Fruit fly (Drosophila melanogaster) whole organism, embryonic: ENCODE measurements around the gene dnc.

Experiments used
- BtbVII ChIP-seq: fragments of 200-800 bp; sonication (Bioruptor generic); optimal IDR thresholded peaks from 3 replicates; lab custom pipeline; 2017; ENCODE audit warnings: missing biosample characterization, mild to moderate bottlenecking, missing genetic modification characterization
- CG10267 ChIP-seq: fragments of 200-800 bp; sonication (Bioruptor generic); optimal IDR thresholded peaks from 2 replicates; lab custom pipeline; 2018; ENCODE audit warnings: missing biosample characterization, mild to moderate bottlenecking, missing genetic modification characterization, moderate library complexity
- CG10274 ChIP-seq: fragments of 200-800 bp; sonication (Bioruptor generic); optimal IDR thresholded peaks from 3 replicates; lab custom pipeline; 2017; ENCODE audit warnings: missing biosample characterization, mild to moderate bottlenecking, missing genetic modification characterization
- CG13296 ChIP-seq: fragments of 200-800 bp; sonication (Bioruptor generic); optimal IDR thresholded peaks from 3 replicates; lab custom pipeline; 2018; ENCODE audit warnings: missing biosample characterization, mild to moderate bottlenecking, missing genetic modification characterization
- CG14667 ChIP-seq: fragments of 200-800 bp; sonication (Bioruptor generic); IDR thresholded peaks from 2 replicates; pipeline ENCODE4 v1.3.6; 2022; ENCODE audit warnings: missing biosample characterization, missing genetic modification characterization
- CG15269 ChIP-seq: fragments of 200-800 bp; sonication (Bioruptor generic); optimal IDR thresholded peaks from 2 replicates; lab custom pipeline; 2018; ENCODE audit warnings: missing biosample characterization, mild to moderate bottlenecking, missing genetic modification characterization, moderate library complexity
- CG15514 ChIP-seq: fragments of 200-800 bp; sonication (Bioruptor generic); optimal IDR thresholded peaks from 3 replicates; lab custom pipeline; 2017; ENCODE audit warnings: missing biosample characterization, missing genetic modification characterization, mild to moderate bottlenecking, moderate library complexity, missing genetic modification reagents
- CG16813 ChIP-seq: fragments of 200-800 bp; sonication (Bioruptor generic); IDR thresholded peaks from 3 replicates; pipeline ENCODE4 v1.3.6; 2022; ENCODE audit warnings: missing biosample characterization, missing genetic modification characterization; ENCODE audit not compliant: partially characterized antibody
- CG2875 ChIP-seq: fragments of 200-800 bp; sonication (Bioruptor generic); optimal IDR thresholded peaks from 2 replicates; lab custom pipeline; 2017; ENCODE audit warnings: missing biosample characterization, mild to moderate bottlenecking, missing genetic modification characterization, missing genetic modification reagents
- CG32767 ChIP-seq: fragments of 200-800 bp; sonication (Bioruptor generic); IDR thresholded peaks from 2 replicates; pipeline ENCODE4 v1.3.6; 2022; ENCODE audit warnings: missing biosample characterization, missing genetic modification characterization
- CG33213 ChIP-seq: fragments of 200-800 bp; sonication (Bioruptor generic); optimal IDR thresholded peaks from 3 replicates; lab custom pipeline; 2016; ENCODE audit warnings: missing biosample characterization, missing genetic modification characterization
- CG34224 ChIP-seq: fragments of 200-800 bp; sonication (Bioruptor generic); IDR thresholded peaks from 3 replicates; pipeline ENCODE4 v1.3.6; 2022; ENCODE audit warnings: missing biosample characterization, missing genetic modification characterization; ENCODE audit not compliant: partially characterized antibody
- CG3838 ChIP-seq: fragments of 200-800 bp; sonication (Bioruptor generic); optimal IDR thresholded peaks from 3 replicates; lab custom pipeline; 2016; ENCODE audit warnings: missing biosample characterization, missing genetic modification characterization
- CG3847 ChIP-seq: fragments of 200-800 bp; sonication (Bioruptor generic); IDR thresholded peaks from 2 replicates; pipeline ENCODE4 v1.3.6; 2022; ENCODE audit warnings: missing biosample characterization, missing genetic modification characterization
- CG43689 ChIP-seq: fragments of 200-800 bp; sonication (Bioruptor generic); IDR thresholded peaks from 2 replicates; pipeline ENCODE4 v1.3.6; 2022; ENCODE audit warnings: missing biosample characterization, missing genetic modification characterization
- CG4707 ChIP-seq: fragments of 200-800 bp; sonication (Bioruptor generic); optimal IDR thresholded peaks from 2 replicates; lab custom pipeline; 2018; ENCODE audit warnings: missing biosample characterization, mild to moderate bottlenecking, missing genetic modification characterization, moderate library complexity
- CG4730 ChIP-seq: fragments of 200-800 bp; sonication (Bioruptor generic); IDR thresholded peaks from 2 replicates; pipeline ENCODE4 v1.3.6; 2022; ENCODE audit warnings: missing biosample characterization, missing genetic modification characterization
- CG4820 ChIP-seq: fragments of 200-800 bp; sonication (Bioruptor generic); optimal IDR thresholded peaks from 3 replicates; lab custom pipeline; 2016; ENCODE audit warnings: missing biosample characterization, missing genetic modification characterization
- CG4854 ChIP-seq: fragments of 200-800 bp; sonication (Bioruptor generic); optimal IDR thresholded peaks from 2 replicates; lab custom pipeline; 2016; ENCODE audit warnings: missing biosample characterization, missing genetic modification characterization, inconsistent platforms
- CG9437 ChIP-seq: fragments of 200-800 bp; sonication (Bioruptor generic); optimal IDR thresholded peaks from 2 replicates; lab custom pipeline; 2018; ENCODE audit warnings: missing biosample characterization, mild to moderate bottlenecking, missing genetic modification characterization
- Camta ChIP-seq: fragments of 200-800 bp; sonication (Bioruptor generic); optimal IDR thresholded peaks from 2 replicates; lab custom pipeline; 2016; ENCODE audit warnings: missing biosample characterization, missing genetic modification characterization
- D ChIP-seq, 2 experiments: fragments of 200-800 bp in 1 of 2; fragments of >200 bp in 1 of 2; sonication (Bioruptor generic) in 1 of 2; optimal IDR thresholded peaks; 2 replicates in 1 of 2; 3 replicates in 1 of 2; lab custom pipeline; 2017; ENCODE audit warnings: mild to moderate bottlenecking in 1 of 2, missing biosample characterization in 1 of 2, missing genetic modification characterization in 1 of 2, missing genetic modification reagents in 1 of 2
- Dbx ChIP-seq: fragments of 200-800 bp; sonication (Bioruptor generic); IDR thresholded peaks from 3 replicates; pipeline ENCODE4 v1.3.6; 2022; ENCODE audit warnings: missing biosample characterization, missing genetic modification characterization
- Dip3 ChIP-seq: fragments of 200-800 bp; sonication (Bioruptor generic); optimal IDR thresholded peaks from 3 replicates; lab custom pipeline; 2016; ENCODE audit warnings: missing biosample characterization, missing genetic modification characterization
- Doc2 ChIP-seq: fragments of 200-800 bp; sonication (Bioruptor generic); IDR thresholded peaks from 2 replicates; pipeline ENCODE4 v1.3.6; 2022; ENCODE audit warnings: missing biosample characterization, missing genetic modification characterization
- Fer1 ChIP-seq: fragments of 200-800 bp; sonication (Bioruptor generic); optimal IDR thresholded peaks from 2 replicates; lab custom pipeline; 2017; ENCODE audit warnings: missing biosample characterization, mild to moderate bottlenecking, missing genetic modification characterization
- MTF-1 ChIP-seq: fragments of 200-800 bp; sonication (Bioruptor generic); optimal IDR thresholded peaks from 2 replicates; lab custom pipeline; 2018; ENCODE audit warnings: missing biosample characterization, mild to moderate bottlenecking, missing genetic modification characterization, borderline replicate concordance
- NC2β ChIP-seq: fragments of 200-800 bp; sonication (Bioruptor generic); optimal IDR thresholded peaks from 2 replicates; lab custom pipeline; 2016; ENCODE audit warnings: missing biosample characterization, missing genetic modification characterization
- NK7.1 ChIP-seq: fragments of 200-800 bp; sonication (Bioruptor generic); optimal IDR thresholded peaks from 3 replicates; lab custom pipeline; 2016; ENCODE audit warnings: missing biosample characterization, missing genetic modification characterization
- Nf-YA ChIP-seq: fragments of 200-800 bp; sonication (Bioruptor generic); IDR thresholded peaks from 2 replicates; pipeline ENCODE4 v1.3.6; 2022; ENCODE audit warnings: missing biosample characterization, missing genetic modification characterization
- Sox102F ChIP-seq: fragments of 200-800 bp; sonication (Bioruptor generic); optimal IDR thresholded peaks from 2 replicates; lab custom pipeline; 2018; ENCODE audit warnings: missing biosample characterization, mild to moderate bottlenecking, missing genetic modification characterization, moderate library complexity
- Taf1 ChIP-seq: fragments of 200-800 bp; sonication (Bioruptor generic); IDR thresholded peaks from 2 replicates; pipeline ENCODE4 v1.3.6; 2022; ENCODE audit warnings: missing biosample characterization, missing genetic modification characterization
- btn ChIP-seq: fragments of 200-800 bp; sonication (Bioruptor generic); optimal IDR thresholded peaks from 2 replicates; lab custom pipeline; 2016; ENCODE audit warnings: missing biosample characterization, missing genetic modification characterization
- croc ChIP-seq: fragments of 200-800 bp; sonication (Bioruptor generic); conservative IDR thresholded peaks from 3 replicates; pipeline ENCODE4 v1.3.6; 2022; ENCODE audit warnings: missing biosample characterization, missing genetic modification characterization
- cwo ChIP-seq: fragments of 200-800 bp; sonication (Bioruptor generic); optimal IDR thresholded peaks from 3 replicates; lab custom pipeline; 2017; ENCODE audit warnings: missing biosample characterization, missing genetic modification characterization, mild to moderate bottlenecking, moderate library complexity, missing genetic modification reagents
- eyg ChIP-seq: fragments of 200-800 bp; sonication (Bioruptor generic); optimal IDR thresholded peaks from 3 replicates; lab custom pipeline; 2016; ENCODE audit warnings: missing biosample characterization, missing genetic modification characterization
- fd96Cb ChIP-seq: fragments of 200-800 bp; sonication (Bioruptor generic); optimal IDR thresholded peaks from 2 replicates; lab custom pipeline; 2018; ENCODE audit warnings: missing biosample characterization, mild to moderate bottlenecking, missing genetic modification characterization, moderate library complexity
- ftz-f1 ChIP-seq: fragments of 200-800 bp; sonication (Bioruptor generic); optimal IDR thresholded peaks from 2 replicates; lab custom pipeline; 2016; ENCODE audit warnings: missing biosample characterization, missing genetic modification characterization
- h ChIP-seq: fragments of >200 bp; optimal IDR thresholded peaks from 2 replicates; lab custom pipeline; 2017
- lab ChIP-seq: fragments of 200-800 bp; sonication (Bioruptor generic); optimal IDR thresholded peaks from 3 replicates; lab custom pipeline; 2017; ENCODE audit warnings: missing biosample characterization, missing genetic modification characterization, mild to moderate bottlenecking, moderate library complexity, missing genetic modification reagents
- maf-S ChIP-seq: fragments of 200-800 bp; sonication (Bioruptor generic); optimal IDR thresholded peaks from 2 replicates; lab custom pipeline; 2016; ENCODE audit warnings: missing biosample characterization, missing genetic modification characterization
- pfk ChIP-seq: fragments of 200-800 bp; sonication (Bioruptor generic); optimal IDR thresholded peaks from 2 replicates; lab custom pipeline; 2018; ENCODE audit warnings: missing biosample characterization, mild to moderate bottlenecking, missing genetic modification characterization, moderate library complexity
- psq ChIP-seq: fragments of 200-800 bp; sonication (Bioruptor generic); optimal IDR thresholded peaks from 2 replicates; lab custom pipeline; 2017; ENCODE audit warnings: missing biosample characterization, missing genetic modification characterization
- ranshi ChIP-seq: fragments of 200-800 bp; sonication (Bioruptor generic); IDR thresholded peaks from 2 replicates; pipeline ENCODE4 v1.3.6; 2022; ENCODE audit warnings: missing biosample characterization, missing genetic modification characterization
- rib ChIP-seq: fragments of 200-800 bp; sonication (Bioruptor generic); IDR thresholded peaks from 2 replicates; pipeline ENCODE4 v1.3.6; 2022; ENCODE audit warnings: missing biosample characterization, missing genetic modification characterization
- sc ChIP-seq, 3 experiments: fragments of >200 bp in 2 of 3; fragments of 200-800 bp in 1 of 3; sonication (Bioruptor generic) in 1 of 3; optimal IDR thresholded peaks; 2 replicates in 2 of 3; 3 replicates in 1 of 3; lab custom pipeline; 2017; ENCODE audit warnings: mild to moderate bottlenecking in 1 of 3, missing biosample characterization in 1 of 3, missing genetic modification characterization in 1 of 3, missing genetic modification reagents in 1 of 3
- sens-2 ChIP-seq: fragments of 200-800 bp; sonication (Bioruptor generic); IDR thresholded peaks from 2 replicates; pipeline ENCODE4 v1.3.6; 2022; ENCODE audit warnings: missing biosample characterization, missing genetic modification characterization
- stwl ChIP-seq: fragments of 200-800 bp; sonication (Bioruptor generic); optimal IDR thresholded peaks from 3 replicates; lab custom pipeline; 2018; ENCODE audit warnings: missing biosample characterization, mild to moderate bottlenecking, missing genetic modification characterization, moderate library complexity
- twi ChIP-seq: fragments of 200-800 bp; optimal IDR thresholded peaks from 2 replicates; lab custom pipeline; 2019; ENCODE audit warnings: missing biosample characterization, mild to moderate bottlenecking, missing genetic modification characterization, moderate library complexity
- zen ChIP-seq: fragments of 200-800 bp; sonication (Bioruptor generic); optimal IDR thresholded peaks from 3 replicates; lab custom pipeline; 2018; ENCODE audit warnings: missing biosample characterization, mild to moderate bottlenecking, missing genetic modification characterization, moderate library complexity

dnc gene

dm6 chrX:3328980-3329379, 152.7 kb downstream of the dnc start (continued):
- TF ChIP-seq eyg (GFP tag; lab: Kevin White, UChicago) (peak; percentile 62), pfk (GFP tag; lab: Kevin White, UChicago) (no peak), lab (GFP tag; lab: Kevin White, UChicago) (peak; percentile 91), Dip3 (GFP tag; lab: Kevin White, UChicago) (peak; percentile 59), psq (no peak), CG10267 (peak; percentile 43), maf-S (GFP tag; lab: Kevin White, UChicago) (peak; percentile 58), sc (optimal IDR thresholded peaks at IDR 0.05; lab: Kevin White, UChicago) (no peak), sc (GFP tag; optimal IDR thresholded peaks at IDR 0.05; lab: Kevin White, UChicago) (no peak), NK7.1 (peak; percentile 41), CG9437 (peak; percentile 57), CG32767 (no peak; the same call in 1 of the 2 replicates), zen (no peak), Camta (GFP tag; lab: Kevin White, UChicago) (peak; percentile 55), CG15514 (GFP tag; lab: Kevin White, UChicago) (peak; percentile 75), CG16813 (GFP tag; lab: Robert Waterston, UW) (no peak), CG4730 (peak; percentile 51; the same call in 1 of the 2 replicates), h (lab: Kevin White, UChicago) (no peak), twi (tag; lab: Kevin White, UChicago) (no peak), rib (GFP tag; lab: Robert Waterston, UW) (peak; percentile 78), D (optimal IDR thresholded peaks at IDR 0.05; lab: Kevin White, UChicago) (no peak), D (GFP tag; optimal IDR thresholded peaks at IDR 0.05; lab: Kevin White, UChicago) (peak; percentile 30), CG4820 (GFP tag; lab: Kevin White, UChicago) (peak; percentile 26), ranshi (GFP tag; lab: Robert Waterston, UW) (peak; percentile 85), btn (GFP tag; lab: Kevin White, UChicago) (no peak), Taf1 (0 out of 2 replicates have a peak, but pooled peaks have one; percentile 52), CG13296 (GFP tag; lab: Kevin White, UChicago) (peak; percentile 83), CG10274 (GFP tag; lab: Kevin White, UChicago) (peak; percentile 63), Nf-YA (peak; percentile 74), MTF-1 (peak; percentile 28), fd96Cb (tag; lab: Kevin White, UChicago) (peak; percentile 40), CG4854 (peak; percentile 23), CG14667 (GFP tag; lab: Robert Waterston, UW) (peak; percentile 58), CG3838 (GFP tag; lab: Kevin White, UChicago) (peak; percentile 39), CG15269 (tag; lab: Kevin White, UChicago) (peak; percentile 84), CG43689 (peak; percentile 48), NC2β (GFP tag; lab: Kevin White, UChicago) (peak; percentile 16), CG34224 (GFP tag; lab: Robert Waterston, UW) (no peak), CG2875 (peak; percentile 45), Dbx (GFP tag; lab: Robert Waterston, UW) (peak; percentile 88), CG3847 (GFP tag; lab: Robert Waterston, UW) (peak; percentile 58), Doc2 (GFP tag; lab: Robert Waterston, UW) (0 out of 2 replicates have a peak, but pooled peaks have one; percentile 7), sens-2 (GFP tag; lab: Robert Waterston, UW) (no peak), CG4707 (no peak), CG33213 (GFP tag; lab: Kevin White, UChicago) (peak; percentile 54), Sox102F (GFP tag; lab: Kevin White, UChicago) (peak; percentile 79), ftz-f1 (GFP tag; lab: Kevin White, UChicago) (no peak), croc (GFP tag; lab: Robert Waterston, UW) (no peak; the same call in 2 of the 3 replicates), stwl (tag; lab: Kevin White, UChicago) (no peak), Fer1 (GFP tag; lab: Kevin White, UChicago) (peak; percentile 88), cwo (GFP tag; lab: Kevin White, UChicago) (peak; percentile 73), BtbVII (GFP tag; lab: Kevin White, UChicago) (peak; percentile 63)
